Worm (Caenorhabditis elegans) whole organism, midembryonic: ENCODE results near the gene fbxa-47.

Source experiments
- T22C8.4 ChIP-seq: fragments of 200-800 bp; sonication (Bioruptor generic); IDR thresholded peaks from 2 replicates; pipeline ENCODE4 v1.3.6; 2022; ENCODE audit warnings: missing genetic modification characterization, missing compliant biosample characterization
- cog-1 ChIP-seq: sonication (generic microtip); optimal IDR thresholded peaks from 2 replicates; lab custom pipeline; 2016; ENCODE audit warnings: missing genetic modification characterization, missing compliant biosample characterization
- flt-1 ChIP-seq: fragments of 200-800 bp; sonication (Bioruptor generic); IDR thresholded peaks from 2 replicates; pipeline ENCODE4 v1.3.6; 2022; ENCODE audit warnings: missing genetic modification characterization, missing compliant biosample characterization
- klf-2 ChIP-seq: fragments of 200-800 bp; sonication (Bioruptor generic); conservative IDR thresholded peaks from 2 replicates; pipeline ENCODE4 v1.3.6; 2022; ENCODE audit warnings: missing genetic modification reagents, missing genetic modification characterization, missing compliant biosample characterization
- med-1 ChIP-seq: sonication (generic microtip); optimal IDR thresholded peaks from 2 replicates; lab custom pipeline; 2017; ENCODE audit warnings: missing genetic modification characterization, mild to moderate bottlenecking, missing compliant biosample characterization, antibody characterized with exemption, missing genetic modification reagents; ENCODE audit not compliant: insufficient read depth
- ref-1 ChIP-seq: fragments of 200-800 bp; sonication (Bioruptor generic); conservative IDR thresholded peaks from 2 replicates; pipeline ENCODE4 v1.3.6; 2022; ENCODE audit warnings: missing genetic modification reagents, missing genetic modification characterization, missing compliant biosample characterization
- tab-1 ChIP-seq: fragments of 200-800 bp; sonication (Bioruptor generic); IDR thresholded peaks from 2 replicates; pipeline ENCODE4 v1.3.6; 2022; ENCODE audit warnings: missing genetic modification characterization, missing compliant biosample characterization
- ztf-23 ChIP-seq: fragments of 200-800 bp; sonication (Bioruptor generic); IDR thresholded peaks from 2 replicates; pipeline ENCODE4 v1.3.6; 2022; ENCODE audit warnings: missing genetic modification reagents, missing genetic modification characterization, missing compliant biosample characterization
- ztf-29 ChIP-seq: fragments of 200-800 bp; sonication (Bioruptor generic); IDR thresholded peaks from 2 replicates; pipeline ENCODE4 v1.3.6; 2022; ENCODE audit warnings: missing genetic modification reagents, missing genetic modification characterization, missing compliant biosample characterization

Gene fbxa-47

ce11 chrIII:2259329-2259728 is 27.1 kb upstream of the fbxa-47 start:
- TF ChIP-seq T22C8.4 (no peak), cog-1 (tag; lab: Kevin White, UChicago) (no peak), tab-1 (GFP tag; lab: Robert Waterston, UW) (no peak), ref-1 (no peak), med-1 (GFP tag; lab: Kevin White, UChicago) (no peak), ztf-23 (no peak), flt-1 (GFP tag; lab: Robert Waterston, UW) (no peak), klf-2 (no peak), ztf-29 (no peak)

ce11 chrIII:2258863-2259262 is 26.6 kb upstream of the fbxa-47 start, which contains the start of gene fbxa-43:
Gene fbxa-43, minus strand, starts transcription at chrIII:2258963.
- no peak for TF ChIP-seq T22C8.4
- TF ChIP-seq klf-2 = no peak
- no peak for TF ChIP-seq flt-1 (GFP tag; lab: Robert Waterston, UW)
- no peak for TF ChIP-seq ztf-23
- no peak for TF ChIP-seq med-1 (GFP tag; lab: Kevin White, UChicago)
- no peak for TF ChIP-seq cog-1 (tag; lab: Kevin White, UChicago)
- no peak for TF ChIP-seq ref-1

ce11 chrIII:2255522-2255921 is 23.3 kb upstream of the fbxa-47 start, which contains the start of gene fbxa-71:
Gene fbxa-71, plus strand, starts transcription at chrIII:2255822.
- TF ChIP-seq med-1 (GFP tag; lab: Kevin White, UChicago) = no peak
- TF ChIP-seq ref-1 = no peak
- TF ChIP-seq ztf-29 = no peak
- no peak for TF ChIP-seq T22C8.4
- TF ChIP-seq klf-2 = no peak
- TF ChIP-seq ztf-23 = no peak
- TF ChIP-seq tab-1 (GFP tag; lab: Robert Waterston, UW) = no peak
- TF ChIP-seq flt-1 (GFP tag; lab: Robert Waterston, UW) = no peak
- TF ChIP-seq cog-1 (tag; lab: Kevin White, UChicago) = no peak

ce11 chrIII:2253027-2253499 is 20.8 kb upstream of the fbxa-47 start, which contains the start of gene fbxa-73:
Gene fbxa-73, plus strand, starts transcription at chrIII:2253449.
- TF ChIP-seq ref-1 = no peak
- TF ChIP-seq ztf-23 = no peak
- no peak for TF ChIP-seq klf-2
- no peak for TF ChIP-seq flt-1 (GFP tag; lab: Robert Waterston, UW)
- TF ChIP-seq T22C8.4 = no peak
- TF ChIP-seq ztf-29 = no peak
- no peak for TF ChIP-seq cog-1 (tag; lab: Kevin White, UChicago)
- TF ChIP-seq tab-1 (GFP tag; lab: Robert Waterston, UW) = no peak
- no peak for TF ChIP-seq med-1 (GFP tag; lab: Kevin White, UChicago)

- TF ChIP-seq klf-2 (no peak), T22C8.4 (no peak), cog-1 (tag; lab: Kevin White, UChicago) (no peak), ztf-29 (no peak), ref-1 (no peak), flt-1 (GFP tag; lab: Robert Waterston, UW) (no peak), tab-1 (GFP tag; lab: Robert Waterston, UW) (no peak), ztf-23 (no peak), med-1 (GFP tag; lab: Kevin White, UChicago) (no peak)
Measured at ce11 chrIII:2251348-2251747, 19.1 kb upstream of the fbxa-47 start, which contains the start of gene fbxa-7. Gene fbxa-7, minus strand, starts transcription at chrIII:2251448.

ce11 chrIII:2245727-2246126 is 13.5 kb upstream of the fbxa-47 start, which contains the start of gene srd-67:
Gene srd-67, minus strand, starts transcription at chrIII:2245827.
- TF ChIP-seq ref-1 = no peak
- no peak for TF ChIP-seq cog-1 (tag; lab: Kevin White, UChicago)
- no peak for TF ChIP-seq T22C8.4

ce11 chrIII:2243617-2244016 is 11.4 kb upstream of the fbxa-47 start:
- no peak for TF ChIP-seq T22C8.4
- no peak for TF ChIP-seq cog-1 (tag; lab: Kevin White, UChicago)
- TF ChIP-seq klf-2 = no peak
- no peak for TF ChIP-seq ref-1
- no peak for TF ChIP-seq ztf-23
- TF ChIP-seq tab-1 (GFP tag; lab: Robert Waterston, UW) = no peak
- no peak for TF ChIP-seq ztf-29
- no peak for TF ChIP-seq med-1 (GFP tag; lab: Kevin White, UChicago)
- no peak for TF ChIP-seq flt-1 (GFP tag; lab: Robert Waterston, UW)

ce11 chrIII:2240471-2240870 is 8.2 kb upstream of the fbxa-47 start, which contains the start of gene srz-56:
Gene srz-56, plus strand, starts transcription at chrIII:2240771.
- TF ChIP-seq flt-1 (GFP tag; lab: Robert Waterston, UW) = no peak
- no peak for TF ChIP-seq T22C8.4
- TF ChIP-seq med-1 (GFP tag; lab: Kevin White, UChicago) = no peak
- TF ChIP-seq ztf-23 = no peak
- no peak for TF ChIP-seq klf-2
- TF ChIP-seq ztf-29 = no peak
- no peak for TF ChIP-seq ref-1

- TF ChIP-seq ztf-23 (no peak), T22C8.4 (no peak), tab-1 (GFP tag; lab: Robert Waterston, UW) (no peak), cog-1 (tag; lab: Kevin White, UChicago) (no peak), med-1 (GFP tag; lab: Kevin White, UChicago) (no peak), ref-1 (no peak), flt-1 (GFP tag; lab: Robert Waterston, UW) (no peak), ztf-29 (no peak), klf-2 (no peak)
Measured at ce11 chrIII:2239587-2240144, 7.4 kb upstream of the fbxa-47 start, which contains the start of gene C39B5.10. Gene C39B5.10, minus strand, starts transcription at chrIII:2239637.

- no peak for TF ChIP-seq med-1 (GFP tag; lab: Kevin White, UChicago)
- TF ChIP-seq ztf-29 = no peak
- TF ChIP-seq flt-1 (GFP tag; lab: Robert Waterston, UW) = peak; percentile 52; the same call in 1 of the 2 replicates
- TF ChIP-seq cog-1 (tag; lab: Kevin White, UChicago) = no peak
Measured at ce11 chrIII:2234192-2234934, 2.1 kb upstream of the fbxa-47 start, which contains the start of gene C39B5.2. Gene C39B5.2, plus strand, starts transcription at chrIII:2234884.
